Fruit fly (Drosophila melanogaster) whole organism: ENCODE measurements around the gene CG14082.

Experiments
- CG8478 ChIP-seq: fragments of >200 bp; optimal IDR thresholded peaks from 2 replicates; lab custom pipeline; 2018; ENCODE audit warnings: inconsistent platforms
- Dll ChIP-seq: fragments of >200 bp; optimal IDR thresholded peaks from 2 replicates; lab custom pipeline; 2017
- EcR ChIP-seq, 2 experiments: fragments of >200 bp; optimal IDR thresholded peaks; 2 replicates each; lab custom pipeline; 2017; ENCODE audit warnings: missing biosample characterization in 2 of 2, missing genetic modification characterization in 2 of 2, missing genetic modification reagents in 2 of 2
- pan ChIP-seq: fragments of >200 bp; optimal IDR thresholded peaks from 2 replicates; lab custom pipeline; 2017
- psq ChIP-seq: fragments of >200 bp; optimal IDR thresholded peaks from 2 replicates; lab custom pipeline; 2017
- usp ChIP-seq: fragments of >200 bp; optimal IDR thresholded peaks from 2 replicates; lab custom pipeline; 2017; ENCODE audit warnings: missing biosample characterization, missing genetic modification characterization, mixed read lengths

CG14082 gene

dm6 chr3L:19163791-19164190 is 25.0 kb upstream of the CG14082 start:
- TF ChIP-seq pan (lab: Kevin White, UChicago) (no peak), CG8478 (lab: Kevin White, UChicago) (no peak), EcR (GFP tag; optimal IDR thresholded peaks at IDR 0.05; lab: Kevin White, UChicago) (no peak), psq (lab: Kevin White, UChicago) (no peak), usp (no peak), Dll (no peak)

- TF ChIP-seq CG8478 (lab: Kevin White, UChicago) (no peak), usp (no peak), EcR (GFP tag; optimal IDR thresholded peaks at IDR 0.05; lab: Kevin White, UChicago) (no peak), Dll (no peak), psq (lab: Kevin White, UChicago) (no peak), pan (lab: Kevin White, UChicago) (no peak)
Observed at dm6 chr3L:19162586-19163310, 24.0 kb upstream of the CG14082 start.

dm6 chr3L:19161291-19161690 is 22.5 kb upstream of the CG14082 start:
- TF ChIP-seq pan (lab: Kevin White, UChicago) (no peak), CG8478 (lab: Kevin White, UChicago) (no peak), psq (lab: Kevin White, UChicago) (no peak), Dll (no peak)

- TF ChIP-seq psq (lab: Kevin White, UChicago) (no peak), CG8478 (lab: Kevin White, UChicago) (no peak), EcR (GFP tag; optimal IDR thresholded peaks at IDR 0.05; lab: Kevin White, UChicago) (no peak), usp (no peak), pan (lab: Kevin White, UChicago) (no peak), Dll (no peak)
Observed at dm6 chr3L:19159894-19160293, 21.1 kb upstream of the CG14082 start.

dm6 chr3L:19158343-19158742 is 19.6 kb upstream of the CG14082 start:
- no peak for TF ChIP-seq Dll
- no peak for TF ChIP-seq EcR (GFP tag; optimal IDR thresholded peaks at IDR 0.05; lab: Kevin White, UChicago)
- TF ChIP-seq pan (lab: Kevin White, UChicago), result no peak
- TF ChIP-seq psq (lab: Kevin White, UChicago), result no peak
- TF ChIP-seq CG8478 (lab: Kevin White, UChicago), result no peak
- TF ChIP-seq usp, result no peak

- TF ChIP-seq usp, result no peak
- no peak for TF ChIP-seq CG8478 (lab: Kevin White, UChicago)
- no peak for TF ChIP-seq pan (lab: Kevin White, UChicago)
Observed at dm6 chr3L:19156263-19156662, 17.5 kb upstream of the CG14082 start.

- TF ChIP-seq usp (no peak), psq (lab: Kevin White, UChicago) (no peak), pan (lab: Kevin White, UChicago) (no peak), EcR (GFP tag; optimal IDR thresholded peaks at IDR 0.05; lab: Kevin White, UChicago) (no peak), Dll (no peak), CG8478 (lab: Kevin White, UChicago) (no peak)
Observed at dm6 chr3L:19155111-19155510, 16.3 kb upstream of the CG14082 start.

- TF ChIP-seq pan (lab: Kevin White, UChicago), result no peak
- TF ChIP-seq Dll, result no peak
- TF ChIP-seq usp, result no peak
- no peak for TF ChIP-seq EcR (GFP tag; optimal IDR thresholded peaks at IDR 0.05; lab: Kevin White, UChicago)
- TF ChIP-seq CG8478 (lab: Kevin White, UChicago), result no peak
- no peak for TF ChIP-seq psq (lab: Kevin White, UChicago)
Observed at dm6 chr3L:19151938-19152517, 13.3 kb upstream of the CG14082 start.

- TF ChIP-seq Dll (no peak), usp (no peak), EcR (GFP tag; optimal IDR thresholded peaks at IDR 0.05; lab: Kevin White, UChicago) (peak in 1 of 2 experiments; percentile 54), psq (lab: Kevin White, UChicago) (no peak), pan (lab: Kevin White, UChicago) (no peak), CG8478 (lab: Kevin White, UChicago) (no peak)
Observed at dm6 chr3L:19150987-19151386, 12.2 kb upstream of the CG14082 start.

- TF ChIP-seq psq (lab: Kevin White, UChicago) (no peak), Dll (no peak), usp (no peak), pan (lab: Kevin White, UChicago) (no peak), EcR (GFP tag; optimal IDR thresholded peaks at IDR 0.05; lab: Kevin White, UChicago) (no peak), CG8478 (lab: Kevin White, UChicago) (no peak)
Observed at dm6 chr3L:19147169-19147568, 8.4 kb upstream of the CG14082 start.

dm6 chr3L:19143940-19144571 is 5.3 kb upstream of the CG14082 start:
- TF ChIP-seq CG8478 (lab: Kevin White, UChicago) (no peak), usp (no peak), pan (lab: Kevin White, UChicago) (no peak), EcR (GFP tag; optimal IDR thresholded peaks at IDR 0.05; lab: Kevin White, UChicago) (no peak), Dll (no peak), psq (lab: Kevin White, UChicago) (no peak)

dm6 chr3L:19142587-19142986 is 3.8 kb upstream of the CG14082 start:
- TF ChIP-seq psq (lab: Kevin White, UChicago) (no peak), EcR (GFP tag; optimal IDR thresholded peaks at IDR 0.05; lab: Kevin White, UChicago) (no peak), usp (no peak), CG8478 (lab: Kevin White, UChicago) (no peak), Dll (no peak), pan (lab: Kevin White, UChicago) (no peak)
